Fruit fly (Drosophila melanogaster) whole organism, embryonic: ENCODE measurements around the gene CG17121.

ENCODE experiments used
- ATbp ChIP-seq: fragments of 200-800 bp; sonication (Bioruptor generic); optimal IDR thresholded peaks from 2 replicates; lab custom pipeline; 2017; ENCODE audit warnings: missing biosample characterization, mild to moderate bottlenecking, missing genetic modification characterization, missing genetic modification reagents
- Awh ChIP-seq: fragments of 200-800 bp; sonication (Bioruptor generic); IDR thresholded peaks from 2 replicates; pipeline ENCODE4, ENCODE4 v1.3.6; 2022; ENCODE audit warnings: missing biosample characterization, missing genetic modification characterization
- BEAF-32 ChIP-seq: fragments of 200-800 bp; sonication (Bioruptor generic); optimal IDR thresholded peaks from 3 replicates; lab custom pipeline; 2017; ENCODE audit warnings: missing biosample characterization, missing genetic modification characterization, mild to moderate bottlenecking, moderate library complexity, missing genetic modification reagents
- CG1024 ChIP-seq: fragments of 200-800 bp; sonication (Bioruptor generic); IDR thresholded peaks from 2 replicates; pipeline ENCODE4 v1.3.6; 2022; ENCODE audit warnings: missing biosample characterization, missing genetic modification characterization
- CG10267 ChIP-seq: fragments of 200-800 bp; sonication (Bioruptor generic); optimal IDR thresholded peaks from 2 replicates; lab custom pipeline; 2018; ENCODE audit warnings: missing biosample characterization, mild to moderate bottlenecking, missing genetic modification characterization, moderate library complexity
- CG11696 ChIP-seq: fragments of 200-800 bp; sonication (Bioruptor generic); IDR thresholded peaks from 2 replicates; pipeline ENCODE4 v1.3.6; 2022; ENCODE audit warnings: missing biosample characterization, missing genetic modification characterization
- CG13624 ChIP-seq: fragments of 200-800 bp; sonication (Bioruptor generic); optimal IDR thresholded peaks from 2 replicates; lab custom pipeline; 2016; ENCODE audit warnings: missing biosample characterization, missing genetic modification characterization
- CG1529 ChIP-seq: fragments of 200-800 bp; sonication (Bioruptor generic); optimal IDR thresholded peaks from 3 replicates; lab custom pipeline; 2018; ENCODE audit warnings: missing biosample characterization, missing genetic modification characterization
- CG17359 ChIP-seq: fragments of 200-800 bp; sonication (Bioruptor generic); optimal IDR thresholded peaks from 3 replicates; lab custom pipeline; 2018; ENCODE audit warnings: missing biosample characterization, mild to moderate bottlenecking, missing genetic modification characterization, moderate library complexity
- CG17568 ChIP-seq: fragments of 200-800 bp; sonication (Bioruptor generic); optimal IDR thresholded peaks from 2 replicates; lab custom pipeline; 2018; ENCODE audit warnings: missing biosample characterization, mild to moderate bottlenecking, missing genetic modification characterization, moderate library complexity
- CG2875 ChIP-seq: fragments of 200-800 bp; sonication (Bioruptor generic); optimal IDR thresholded peaks from 2 replicates; lab custom pipeline; 2017; ENCODE audit warnings: missing biosample characterization, mild to moderate bottlenecking, missing genetic modification characterization, missing genetic modification reagents
- CG30431 ChIP-seq: fragments of 200-800 bp; sonication (Bioruptor generic); optimal IDR thresholded peaks from 2 replicates; lab custom pipeline; 2017; ENCODE audit warnings: missing biosample characterization, missing genetic modification characterization
- CG31224 ChIP-seq: fragments of 200-800 bp; sonication (Bioruptor generic); IDR thresholded peaks from 2 replicates; pipeline ENCODE4 v1.3.6; 2022; ENCODE audit warnings: missing biosample characterization, missing genetic modification characterization
- CG34422 ChIP-seq: fragments of 200-800 bp; sonication (Bioruptor generic); IDR thresholded peaks from 3 replicates; pipeline ENCODE4 v1.3.6; 2022; ENCODE audit warnings: missing biosample characterization, missing genetic modification characterization
- CG4360 ChIP-seq: fragments of 200-800 bp; sonication (Bioruptor generic); IDR thresholded peaks from 2 replicates; pipeline ENCODE4 v1.3.6; 2022; ENCODE audit warnings: missing biosample characterization, missing genetic modification characterization
- CG4404 ChIP-seq: fragments of 200-800 bp; sonication (Bioruptor generic); IDR thresholded peaks from 2 replicates; pipeline ENCODE4 v1.3.6; 2022; ENCODE audit warnings: missing biosample characterization, missing genetic modification characterization
- CG4617 ChIP-seq: fragments of 200-800 bp; sonication (Bioruptor generic); optimal IDR thresholded peaks from 3 replicates; lab custom pipeline; 2016; ENCODE audit warnings: missing biosample characterization, missing genetic modification characterization, borderline replicate concordance
- CG6254 ChIP-seq: fragments of 200-800 bp; sonication (Bioruptor generic); optimal IDR thresholded peaks from 3 replicates; lab custom pipeline; 2017; ENCODE audit warnings: mild to moderate bottlenecking, missing biosample characterization, missing genetic modification reagents, missing genetic modification characterization
- CG6654 ChIP-seq: fragments of 200-800 bp; sonication (Bioruptor generic); optimal IDR thresholded peaks from 2 replicates; lab custom pipeline; 2017; ENCODE audit warnings: missing biosample characterization, mild to moderate bottlenecking, missing genetic modification characterization
- CG8359 ChIP-seq: fragments of 200-800 bp; sonication (Bioruptor generic); optimal IDR thresholded peaks from 2 replicates; lab custom pipeline; 2017; ENCODE audit warnings: missing biosample characterization, mild to moderate bottlenecking, missing genetic modification characterization, borderline replicate concordance
- CG8944 ChIP-seq: fragments of 200-800 bp; sonication (Bioruptor generic); optimal IDR thresholded peaks from 3 replicates; lab custom pipeline; 2016; ENCODE audit warnings: missing biosample characterization, missing genetic modification characterization
- D19A ChIP-seq: fragments of 200-800 bp; optimal IDR thresholded peaks from 3 replicates; lab custom pipeline; 2019; ENCODE audit warnings: missing biosample characterization, mild to moderate bottlenecking, missing genetic modification characterization, moderate library complexity
- Doc2 ChIP-seq: fragments of 200-800 bp; sonication (Bioruptor generic); IDR thresholded peaks from 2 replicates; pipeline ENCODE4 v1.3.6; 2022; ENCODE audit warnings: missing biosample characterization, missing genetic modification characterization
- Ets97D ChIP-seq: fragments of 200-800 bp; sonication (Bioruptor generic); optimal IDR thresholded peaks from 3 replicates; lab custom pipeline; 2016; ENCODE audit warnings: missing biosample characterization, missing genetic modification characterization
- HLH3B ChIP-seq: fragments of 200-800 bp; sonication (Bioruptor generic); IDR thresholded peaks from 2 replicates; pipeline ENCODE4 v1.3.6; 2022; ENCODE audit warnings: missing biosample characterization, missing genetic modification characterization
- Hr3 ChIP-seq: fragments of 200-800 bp; sonication (Bioruptor generic); optimal IDR thresholded peaks from 3 replicates; lab custom pipeline; 2016; ENCODE audit warnings: missing biosample characterization, missing genetic modification characterization
- Med ChIP-seq: fragments of 200-800 bp; sonication (Bioruptor generic); peaks from one replicate; lab custom pipeline; 2016; ENCODE audit warnings: missing biosample characterization, missing genetic modification characterization, mild to moderate bottlenecking, inconsistent platforms, moderate library complexity
- Mes4 ChIP-seq: fragments of 200-800 bp; sonication (Bioruptor generic); optimal IDR thresholded peaks from 2 replicates; lab custom pipeline; 2016; ENCODE audit warnings: missing biosample characterization, missing genetic modification characterization
- NC2β ChIP-seq: fragments of 200-800 bp; sonication (Bioruptor generic); optimal IDR thresholded peaks from 2 replicates; lab custom pipeline; 2016; ENCODE audit warnings: missing biosample characterization, missing genetic modification characterization
- Nf-YC ChIP-seq: fragments of 200-800 bp; optimal IDR thresholded peaks from 3 replicates; lab custom pipeline; 2019; ENCODE audit warnings: missing biosample characterization, mild to moderate bottlenecking, missing genetic modification characterization, moderate library complexity
- Oli ChIP-seq: fragments of 200-800 bp; sonication (Bioruptor generic); optimal IDR thresholded peaks from 2 replicates; lab custom pipeline; 2018; ENCODE audit warnings: missing biosample characterization, mild to moderate bottlenecking, missing genetic modification characterization, moderate library complexity
- al ChIP-seq: fragments of 200-800 bp; sonication (Bioruptor generic); IDR thresholded peaks from 2 replicates; pipeline ENCODE4 v1.3.6; 2022; ENCODE audit warnings: missing biosample characterization, missing genetic modification characterization
- ap ChIP-seq: fragments of 200-800 bp; sonication (Bioruptor generic); IDR thresholded peaks from 2 replicates; pipeline ENCODE4 v1.3.6; 2022; ENCODE audit warnings: missing biosample characterization, missing genetic modification characterization
- bab2 ChIP-seq: fragments of 200-800 bp; sonication (Bioruptor generic); optimal IDR thresholded peaks from 2 replicates; lab custom pipeline; 2016; ENCODE audit warnings: missing biosample characterization, missing genetic modification characterization
- bcd ChIP-seq: fragments of 200-800 bp; sonication (Bioruptor generic); optimal IDR thresholded peaks from 2 replicates; lab custom pipeline; 2017; ENCODE audit warnings: missing biosample characterization, mild to moderate bottlenecking, missing genetic modification characterization
- bsh ChIP-seq, 2 experiments: fragments of 200-800 bp; sonication (Bioruptor generic); optimal IDR thresholded peaks; 2 replicates each; lab custom pipeline; 2017 to 2018; ENCODE audit warnings: mild to moderate bottlenecking in 2 of 2, missing biosample characterization in 2 of 2, missing genetic modification characterization in 2 of 2, moderate library complexity in 1 of 2
- chm ChIP-seq: fragments of 200-800 bp; sonication (Bioruptor generic); IDR thresholded peaks from 2 replicates; pipeline ENCODE4 v1.3.6; 2022; ENCODE audit warnings: missing biosample characterization, missing genetic modification characterization
- croc ChIP-seq: fragments of 200-800 bp; sonication (Bioruptor generic); conservative IDR thresholded peaks from 3 replicates; pipeline ENCODE4 v1.3.6; 2022; ENCODE audit warnings: missing biosample characterization, missing genetic modification characterization
- crp ChIP-seq, 2 experiments: fragments of 200-800 bp; sonication (Bioruptor generic); optimal IDR thresholded peaks; 2 replicates in 1 of 2; 3 replicates in 1 of 2; lab custom pipeline; 2017; ENCODE audit warnings: missing biosample characterization in 2 of 2, missing genetic modification characterization in 2 of 2, mild to moderate bottlenecking in 1 of 2, moderate library complexity in 1 of 2
- ems ChIP-seq: fragments of 200-800 bp; sonication (Bioruptor generic); optimal IDR thresholded peaks from 3 replicates; lab custom pipeline; 2016; ENCODE audit warnings: missing biosample characterization, missing genetic modification characterization
- exex ChIP-seq: fragments of 200-800 bp; sonication (Bioruptor generic); optimal IDR thresholded peaks from 4 replicates; lab custom pipeline; 2018; ENCODE audit warnings: missing biosample characterization, mild to moderate bottlenecking, missing genetic modification characterization, moderate library complexity
- hth ChIP-seq: fragments of >200 bp; optimal IDR thresholded peaks from 2 replicates; lab custom pipeline; 2017; ENCODE audit warnings: inconsistent platforms
- ken ChIP-seq: fragments of 200-800 bp; sonication (Bioruptor generic); IDR thresholded peaks from 3 replicates; pipeline ENCODE4 v1.3.6; 2022; ENCODE audit warnings: missing biosample characterization, missing genetic modification characterization
- nau ChIP-seq: fragments of 200-800 bp; sonication (Bioruptor generic); optimal IDR thresholded peaks from 3 replicates; lab custom pipeline; 2017; ENCODE audit warnings: missing biosample characterization, mild to moderate bottlenecking, missing genetic modification characterization, missing genetic modification reagents
- nerfin-1 ChIP-seq: fragments of 200-800 bp; sonication (Bioruptor generic); optimal IDR thresholded peaks from 3 replicates; lab custom pipeline; 2019; ENCODE audit warnings: missing biosample characterization, mild to moderate bottlenecking, missing genetic modification characterization, moderate library complexity
- ranshi ChIP-seq: fragments of 200-800 bp; sonication (Bioruptor generic); IDR thresholded peaks from 2 replicates; pipeline ENCODE4 v1.3.6; 2022; ENCODE audit warnings: missing biosample characterization, missing genetic modification characterization
- run ChIP-seq: fragments of 200-800 bp; sonication (Bioruptor generic); optimal IDR thresholded peaks from 3 replicates; lab custom pipeline; 2018; ENCODE audit warnings: missing biosample characterization, mild to moderate bottlenecking, missing genetic modification characterization
- sug ChIP-seq: fragments of 200-800 bp; optimal IDR thresholded peaks from 2 replicates; lab custom pipeline; 2019; ENCODE audit warnings: missing biosample characterization, mild to moderate bottlenecking, missing genetic modification characterization, moderate library complexity
- wdn ChIP-seq: fragments of 200-800 bp; sonication (Bioruptor generic); IDR thresholded peaks from 2 replicates; pipeline ENCODE4 v1.3.6; 2022; ENCODE audit warnings: missing biosample characterization, missing genetic modification characterization
- wor ChIP-seq: fragments of 200-800 bp; sonication (Bioruptor generic); IDR thresholded peaks from 2 replicates; pipeline ENCODE4 v1.3.6; 2022; ENCODE audit warnings: missing biosample characterization, missing genetic modification characterization

Gene CG17121

DNA sequence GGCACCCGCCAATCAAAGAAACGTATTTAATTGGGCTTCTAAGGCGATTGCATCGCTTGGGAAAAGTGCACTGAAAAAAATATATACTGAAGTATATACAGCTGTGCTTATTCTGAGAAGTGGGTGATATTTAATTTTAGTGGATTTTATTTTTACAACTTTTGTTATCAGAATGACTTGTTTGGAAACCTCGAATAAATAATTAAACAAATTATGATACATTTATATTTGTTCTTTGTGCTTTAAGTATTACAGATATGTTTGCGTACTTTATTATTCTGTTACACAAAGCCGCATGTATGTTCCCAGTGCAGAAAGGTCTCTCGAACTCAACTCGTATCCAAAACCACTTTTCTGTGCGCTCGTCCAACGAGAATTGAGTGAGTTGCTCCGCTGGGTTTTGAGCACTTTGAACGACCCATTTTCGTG lies 690 bp upstream of the CG17121 start (continued):
- TF ChIP-seq ATbp (peak; percentile 81), D19A (tag; lab: Kevin White, UChicago) (peak; percentile 70), CG4360 (GFP tag; lab: Robert Waterston, UW) (no peak), croc (peak; percentile 66; the same call in 2 of the 3 replicates), bcd (GFP tag; lab: Kevin White, UChicago) (peak; percentile 71), HLH3B (GFP tag; lab: Robert Waterston, UW) (peak; percentile 59; the same call in 1 of the 2 replicates), nau (peak; percentile 71), ken (GFP tag; lab: Robert Waterston, UW) (0 out of 3 replicates have a peak, but pooled peaks have one; percentile 32), Ets97D (GFP tag; lab: Kevin White, UChicago) (peak; percentile 10), bsh (GFP tag; optimal IDR thresholded peaks at IDR 0.05; lab: Kevin White, UChicago) (peak; percentile 68 to 81), exex (tag; lab: Kevin White, UChicago) (peak; percentile 7), Mes4 (GFP tag; lab: Kevin White, UChicago) (peak; percentile 21), nerfin-1 (peak; percentile 81), Nf-YC (peak; percentile 77), CG34422 (GFP tag; lab: Robert Waterston, UW) (peak; percentile 58; the same call in 2 of the 3 replicates), CG30431 (GFP tag; lab: Kevin White, UChicago) (peak; percentile 37), run (tag; lab: Kevin White, UChicago) (peak; percentile 64), CG13624 (no peak), CG4617 (GFP tag; lab: Kevin White, UChicago) (peak; percentile 2), CG10267 (peak; percentile 74), CG4404 (GFP tag; lab: Robert Waterston, UW) (0 out of 2 replicates have a peak, but pooled peaks have one; percentile 23), CG17359 (tag; lab: Kevin White, UChicago) (peak; percentile 81), CG17568 (peak; percentile 41), CG11696 (peak; percentile 10; the same call in 1 of the 2 replicates), ems (GFP tag; lab: Kevin White, UChicago) (peak; percentile 11), Doc2 (GFP tag; lab: Robert Waterston, UW) (no peak), sug (peak; percentile 71), ranshi (peak; percentile 37; the same call in 1 of the 2 replicates), CG8359 (GFP tag; lab: Kevin White, UChicago) (no peak), CG1024 (peak; percentile 32; the same call in 1 of the 2 replicates), Oli (tag; lab: Kevin White, UChicago) (peak; percentile 85), al (GFP tag; lab: Robert Waterston, UW) (peak; percentile 55), hth (lab: Kevin White, UChicago) (no peak), ap (GFP tag; lab: Robert Waterston, UW) (peak; percentile 53; the same call in 1 of the 2 replicates), CG2875 (GFP tag; lab: Kevin White, UChicago) (peak; percentile 68), NC2β (no peak), CG1529 (GFP tag; lab: Kevin White, UChicago) (peak; percentile 64), crp (GFP tag; optimal IDR thresholded peaks at IDR 0.05; lab: Kevin White, UChicago) (peak in 1 of 2 experiments; percentile 20), CG6654 (GFP tag; lab: Kevin White, UChicago) (peak; percentile 60), wor (GFP tag; lab: Robert Waterston, UW) (peak; percentile 77), Awh (GFP tag; lab: Robert Waterston, UW) (peak; percentile 49; the same call in 1 of the 2 replicates), CG31224 (GFP tag; lab: Robert Waterston, UW) (no peak), Hr3 (GFP tag; lab: Kevin White, UChicago) (peak; percentile 69), CG6254 (peak; percentile 59), wdn (0 out of 2 replicates have a peak, but pooled peaks have one; percentile 36), CG8944 (GFP tag; lab: Kevin White, UChicago) (peak; percentile 7), Med (GFP tag; lab: Kevin White, UChicago) (peak; percentile 71), BEAF-32 (GFP tag; lab: Kevin White, UChicago) (no peak), bab2 (GFP tag; lab: Kevin White, UChicago) (peak; percentile 2), chm (GFP tag; lab: Robert Waterston, UW) (no peak)
